Worm (Caenorhabditis elegans) whole organism, late embryonic: Measurements from ENCODE around the gene T01G6.1.

Experiments used
- K09A11.1 ChIP-seq: sonication (generic microtip); optimal IDR thresholded peaks from 2 replicates; lab custom pipeline; 2017; ENCODE audit warnings: antibody characterized with exemption, mild to moderate bottlenecking, missing genetic modification characterization, missing compliant biosample characterization; ENCODE audit not compliant: insufficient read depth
- T23F11.4 ChIP-seq: fragments of 200-800 bp; sonication (Bioruptor generic); optimal IDR thresholded peaks from 2 replicates; lab custom pipeline; 2018; ENCODE audit warnings: mild to moderate bottlenecking, missing genetic modification characterization, missing compliant biosample characterization
- Y22D7AL.16 ChIP-seq: sonication (generic microtip); optimal IDR thresholded peaks from 2 replicates; lab custom pipeline; 2016; ENCODE audit warnings: missing genetic modification characterization, missing compliant biosample characterization
- ahr-1 ChIP-seq: sonication (generic microtip); optimal IDR thresholded peaks from 2 replicates; lab custom pipeline; 2016; ENCODE audit warnings: missing genetic modification characterization, missing compliant biosample characterization
- ceh-14 ChIP-seq: sonication (generic microtip); optimal IDR thresholded peaks from 2 replicates; lab custom pipeline; 2016; ENCODE audit warnings: missing genotype, missing genetic modification characterization, missing compliant biosample characterization
- ceh-19 ChIP-seq: fragments of 200-800 bp; sonication (Bioruptor generic); optimal IDR thresholded peaks from 2 replicates; lab custom pipeline; 2018; ENCODE audit warnings: mild to moderate bottlenecking, missing genetic modification characterization, missing compliant biosample characterization
- ceh-22 ChIP-seq: sonication (generic microtip); optimal IDR thresholded peaks from 2 replicates; lab custom pipeline; 2017; ENCODE audit warnings: missing biosample characterization, missing genetic modification characterization
- ceh-31 ChIP-seq: sonication (generic microtip); optimal IDR thresholded peaks from 2 replicates; lab custom pipeline; 2016; ENCODE audit warnings: missing genetic modification characterization, missing compliant biosample characterization
- ceh-34 ChIP-seq: sonication (generic microtip); optimal IDR thresholded peaks from 2 replicates; lab custom pipeline; 2016; ENCODE audit warnings: mild to moderate bottlenecking, missing genetic modification characterization, missing compliant biosample characterization
- ceh-45 ChIP-seq: fragments of 200-800 bp; sonication (Bioruptor generic); IDR thresholded peaks from 2 replicates; pipeline ENCODE4 v1.3.6; 2022; ENCODE audit warnings: missing genetic modification reagents, missing genetic modification characterization, missing compliant biosample characterization
- ceh-6 ChIP-seq: fragments of 200-800 bp; sonication (Bioruptor generic); optimal IDR thresholded peaks from 2 replicates; lab custom pipeline; 2018; ENCODE audit warnings: mild to moderate bottlenecking, missing genetic modification characterization, missing compliant biosample characterization
- ceh-9 ChIP-seq: sonication (generic microtip); optimal IDR thresholded peaks from 2 replicates; lab custom pipeline; 2016; ENCODE audit warnings: mild to moderate bottlenecking, missing genetic modification characterization, inconsistent platforms, missing compliant biosample characterization
- dmd-4 ChIP-seq: sonication (generic microtip); optimal IDR thresholded peaks from 2 replicates; lab custom pipeline; 2016; ENCODE audit warnings: borderline replicate concordance, missing genetic modification characterization, missing compliant biosample characterization
- dve-1 ChIP-seq: sonication (generic microtip); optimal IDR thresholded peaks from 2 replicates; lab custom pipeline; 2017; ENCODE audit warnings: antibody characterized with exemption, mild to moderate bottlenecking, missing genetic modification characterization, missing compliant biosample characterization
- elt-2 ChIP-seq: sonication (generic microtip); optimal IDR thresholded peaks from 2 replicates; lab custom pipeline; 2016; ENCODE audit warnings: missing genetic modification reagents, missing genetic modification characterization, missing compliant biosample characterization
- elt-4 ChIP-seq: sonication (generic microtip); optimal IDR thresholded peaks from 2 replicates; lab custom pipeline; 2016; ENCODE audit warnings: missing genetic modification characterization, missing compliant biosample characterization
- ets-4 ChIP-seq: sonication (generic microtip); optimal IDR thresholded peaks from 2 replicates; lab custom pipeline; 2016; ENCODE audit warnings: missing genetic modification characterization, missing compliant biosample characterization
- eyg-1 ChIP-seq: sonication (generic microtip); optimal IDR thresholded peaks from 2 replicates; lab custom pipeline; 2016; ENCODE audit warnings: missing genotype, missing genetic modification characterization, missing compliant biosample characterization
- fkh-6 ChIP-seq: sonication (generic microtip); optimal IDR thresholded peaks from 2 replicates; lab custom pipeline; 2016; ENCODE audit warnings: missing genetic modification characterization, missing compliant biosample characterization
- hlh-13 ChIP-seq: fragments of 200-800 bp; sonication (Bioruptor generic); optimal IDR thresholded peaks from 2 replicates; lab custom pipeline; 2018; ENCODE audit warnings: mild to moderate bottlenecking, missing genetic modification characterization, missing compliant biosample characterization
- hlh-15 ChIP-seq: sonication (generic microtip); optimal IDR thresholded peaks from 2 replicates; lab custom pipeline; 2016; ENCODE audit warnings: missing genetic modification characterization, missing compliant biosample characterization
- hlh-30 ChIP-seq: sonication (generic microtip); optimal IDR thresholded peaks from 2 replicates; lab custom pipeline; 2017; ENCODE audit warnings: antibody characterized with exemption, missing genetic modification characterization, missing compliant biosample characterization; ENCODE audit not compliant: insufficient read depth
- hlh-8 ChIP-seq: sonication (generic microtip); optimal IDR thresholded peaks from 2 replicates; lab custom pipeline; 2016; ENCODE audit warnings: missing genotype, missing genetic modification characterization, missing compliant biosample characterization
- nfya-1 ChIP-seq: sonication (generic microtip); optimal IDR thresholded peaks from 2 replicates; lab custom pipeline; 2017; ENCODE audit warnings: missing genetic modification characterization, mild to moderate bottlenecking, missing compliant biosample characterization, antibody characterized with exemption, moderate library complexity
- nhr-11 ChIP-seq: fragments of 150-350 bp; optimal IDR thresholded peaks from 2 replicates; lab custom pipeline; 2014; ENCODE audit warnings: missing biosample characterization, missing genetic modification characterization
- npax-4 ChIP-seq: sonication (generic microtip); optimal IDR thresholded peaks from 2 replicates; lab custom pipeline; 2016; ENCODE audit warnings: missing genetic modification characterization, missing compliant biosample characterization
- odd-2 ChIP-seq: sonication (generic microtip); optimal IDR thresholded peaks from 2 replicates; lab custom pipeline; 2017; ENCODE audit warnings: antibody characterized with exemption, mild to moderate bottlenecking, missing genetic modification characterization, missing compliant biosample characterization
- pha-2 ChIP-seq: sonication (generic microtip); optimal IDR thresholded peaks from 2 replicates; lab custom pipeline; 2017; ENCODE audit warnings: mild to moderate bottlenecking, missing genetic modification characterization, missing compliant biosample characterization
- syd-9 ChIP-seq: sonication (generic microtip); optimal IDR thresholded peaks from 2 replicates; lab custom pipeline; 2016; ENCODE audit warnings: mild to moderate bottlenecking, missing genetic modification characterization, moderate library complexity, missing compliant biosample characterization
- tbx-2 ChIP-seq: sonication (generic microtip); optimal IDR thresholded peaks from 2 replicates; lab custom pipeline; 2016; ENCODE audit warnings: missing genetic modification characterization, missing compliant biosample characterization
- tbx-7 ChIP-seq: sonication (generic microtip); optimal IDR thresholded peaks from 2 replicates; lab custom pipeline; 2016; ENCODE audit warnings: missing genotype, missing genetic modification characterization, missing compliant biosample characterization
- ttx-3 ChIP-seq: sonication (generic microtip); optimal IDR thresholded peaks from 2 replicates; lab custom pipeline; 2016; ENCODE audit warnings: missing genetic modification reagents, missing genetic modification characterization, missing compliant biosample characterization
- unc-3 ChIP-seq, 2 experiments: fragments of 200-800 bp in 1 of 2; sonication (Bioruptor generic) in 1 of 2; sonication (generic microtip) in 1 of 2; conservative IDR thresholded peaks in 1 of 2; optimal IDR thresholded peaks in 1 of 2; 2 replicates each; pipeline versions ENCODE4 v1.3.6 to Lab custom; 2016 to 2022; ENCODE audit warnings: missing compliant biosample characterization in 2 of 2, missing genetic modification characterization in 2 of 2, missing genetic modification reagents in 1 of 2
- unc-42 ChIP-seq: sonication (generic microtip); optimal IDR thresholded peaks from 2 replicates; lab custom pipeline; 2016; ENCODE audit warnings: missing genotype, missing genetic modification characterization, missing compliant biosample characterization
- unc-55 ChIP-seq: sonication (generic microtip); optimal IDR thresholded peaks from 2 replicates; lab custom pipeline; 2017; ENCODE audit warnings: missing biosample characterization, missing genetic modification reagents, missing genetic modification characterization
- unc-86 ChIP-seq: sonication (generic microtip); optimal IDR thresholded peaks from 2 replicates; lab custom pipeline; 2016; ENCODE audit warnings: missing genetic modification characterization, missing compliant biosample characterization
- zip-5 ChIP-seq: sonication (generic microtip); optimal IDR thresholded peaks from 2 replicates; lab custom pipeline; 2016; ENCODE audit warnings: missing genetic modification characterization, missing compliant biosample characterization
- ztf-16 ChIP-seq: sonication (generic microtip); optimal IDR thresholded peaks from 2 replicates; lab custom pipeline; 2017; ENCODE audit warnings: missing genetic modification characterization, missing compliant biosample characterization

T01G6.1 gene

ce11 chrV:539040-539510 lies 41.6 kb downstream of the T01G6.1 start, which contains the start of gene nhr-155:
nhr-155 (plus strand) TSS chrV:539460.
- TF ChIP-seq ceh-6 (GFP tag; lab: Kevin White, UChicago) (no peak), dve-1 (tag; lab: Kevin White, UChicago) (no peak), ceh-22 (tag; lab: Kevin White, UChicago) (no peak), unc-55 (GFP tag; lab: Kevin White, UChicago) (no peak), zip-5 (tag; lab: Kevin White, UChicago) (no peak), npax-4 (no peak)

DNA sequence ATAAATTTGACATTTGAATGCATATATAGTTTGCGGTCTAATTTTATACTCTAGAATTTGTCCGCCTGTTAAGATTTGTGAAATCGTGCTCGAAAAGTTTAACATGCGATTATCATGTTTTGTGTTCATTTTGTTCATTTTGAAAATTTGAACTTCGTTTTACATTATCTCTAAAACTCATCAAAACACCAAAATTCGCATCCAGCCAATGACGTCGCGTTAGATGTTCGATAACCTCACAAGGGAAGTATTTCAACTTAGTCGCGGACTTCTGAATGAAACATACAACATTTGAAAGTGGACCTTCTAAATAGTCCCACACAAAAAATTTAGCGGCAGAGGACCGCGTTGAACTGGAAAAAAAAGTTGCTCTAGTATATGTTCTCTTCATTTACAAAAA lies 44.0 kb downstream of the T01G6.1 start:
- TF ChIP-seq K09A11.1 (tag; lab: Kevin White, UChicago) (no peak), eyg-1 (tag; lab: Kevin White, UChicago) (no peak), ttx-3 (tag; lab: Kevin White, UChicago) (no peak), elt-2 (no peak), hlh-13 (GFP tag; lab: Kevin White, UChicago) (no peak), Y22D7AL.16 (tag; lab: Kevin White, UChicago) (no peak), ceh-34 (tag; lab: Kevin White, UChicago) (no peak), hlh-8 (no peak), npax-4 (no peak), ceh-22 (tag; lab: Kevin White, UChicago) (no peak), ztf-16 (tag; lab: Kevin White, UChicago) (no peak), ceh-14 (tag; lab: Kevin White, UChicago) (no peak), nhr-11 (tag; lab: Kevin White, UChicago) (no peak), ceh-45 (GFP tag; lab: Robert Waterston, UW) (no peak), ceh-19 (no peak), unc-3 (GFP tag; conservative IDR thresholded peaks at IDR 0.05; lab: Robert Waterston, UW) (no peak), unc-3 (tag; optimal IDR thresholded peaks at IDR 0.05; lab: Kevin White, UChicago) (no peak), T23F11.4 (GFP tag; lab: Kevin White, UChicago) (no peak), tbx-2 (no peak)

- TF ChIP-seq ets-4 (tag; lab: Kevin White, UChicago) (no peak), unc-42 (tag; lab: Kevin White, UChicago) (no peak), elt-4 (tag; lab: Kevin White, UChicago) (no peak), ceh-31 (tag; lab: Kevin White, UChicago) (no peak), elt-2 (no peak), fkh-6 (tag; lab: Kevin White, UChicago) (no peak), ahr-1 (no peak), tbx-7 (tag; lab: Kevin White, UChicago) (no peak), hlh-15 (tag; lab: Kevin White, UChicago) (no peak), dmd-4 (tag; lab: Kevin White, UChicago) (no peak), pha-2 (no peak), ceh-9 (tag; lab: Kevin White, UChicago) (no peak), hlh-30 (tag; lab: Kevin White, UChicago) (no peak), odd-2 (no peak), syd-9 (tag; lab: Kevin White, UChicago) (no peak), nfya-1 (tag; lab: Kevin White, UChicago) (no peak), unc-86 (tag; lab: Kevin White, UChicago) (no peak), ceh-14 (tag; lab: Kevin White, UChicago) (no peak), Y22D7AL.16 (tag; lab: Kevin White, UChicago) (no peak), nhr-11 (tag; lab: Kevin White, UChicago) (no peak)
- TF ChIP-seq, all 69 proteins: peak for 0
These were observed 45.7 kb downstream of the T01G6.1 start, which contains the start of gene C14C6.3 for ce11 chrV:543169-543568. C14C6.3 (plus strand) TSS chrV:543469.
